Worm (Caenorhabditis elegans): ENCODE data around the gene col-20.

ce11 chrII:4863357-4863756 is 7.2 kb downstream of the col-20 start, which contains the start of the genes mpst-4 and F11G11.14:
- no peak for TF ChIP-seq nhr-12 (tag; optimal IDR thresholded peaks at IDR 0.05)
- no peak for TF ChIP-seq nhr-237 (tag; optimal IDR thresholded peaks at IDR 0.05)
- TF ChIP-seq elt-1 (tag; optimal IDR thresholded peaks at IDR 0.05): no peak
- no peak for TF ChIP-seq ztf-11 (tag; optimal IDR thresholded peaks at IDR 0.05)
- no peak for TF ChIP-seq skn-1 (tag; optimal IDR thresholded peaks at IDR 0.05)
- no peak for TF ChIP-seq crh-2 (tag; optimal IDR thresholded peaks at IDR 0.05)
- no peak for TF ChIP-seq snpc-4 (tag; optimal IDR thresholded peaks at IDR 0.05)
- no peak for TF ChIP-seq nhr-10 (tag; optimal IDR thresholded peaks at IDR 0.05)

Measured in whole organism, L2 larva.